ENCODE assay signal across 5 worm cellular contexts in genomic region chrII:14051474-14051934, ce11.
TF ChIP-seq lines count a peak whose summit lies in the region.

No protein-coding gene starts in this region.

TF ChIP-seq in whole organism, L1 larva, 84 proteins besides CTCF, POLR2A, EP300 and RAD21 (continues in another document):
- TF ChIP-seq alr-1 (tag; optimal IDR thresholded peaks at IDR 0.05; lab: Kevin White, UChicago; ENCODE audit: borderline replicate concordance) = no peak
- TF ChIP-seq sox-4 (tag; optimal IDR thresholded peaks at IDR 0.05; lab: Kevin White, UChicago) = no peak
- no peak for TF ChIP-seq unc-98 (GFP tag; IDR thresholded peaks at IDR 0.05; lab: Robert Waterston, UW)
- TF ChIP-seq pqm-1 (tag; optimal IDR thresholded peaks at IDR 0.05; lab: Kevin White, UChicago) = no peak
- TF ChIP-seq F16B12.6 (tag; optimal IDR thresholded peaks at IDR 0.05; lab: Kevin White, UChicago) = no peak
- TF ChIP-seq hlh-4 (tag; optimal IDR thresholded peaks at IDR 0.05; lab: Kevin White, UChicago) = no peak
- TF ChIP-seq efl-1 (optimal IDR thresholded peaks at IDR 0.05; lab: Kevin White, UChicago) = no peak
- TF ChIP-seq efl-1 (GFP tag; optimal IDR thresholded peaks at IDR 0.05 in 1 of 2; lab: Kevin White, UChicago) = peak in 1 of 2 experiments; percentile 77
- no peak for TF ChIP-seq ztf-4 (tag; optimal IDR thresholded peaks at IDR 0.05; lab: Kevin White, UChicago)
- TF ChIP-seq dsc-1 (tag; optimal IDR thresholded peaks at IDR 0.05; lab: Kevin White, UChicago) = no peak
- peak; percentile 5 for TF ChIP-seq lin-13 (GFP tag; optimal IDR thresholded peaks at IDR 0.05; lab: Kevin White, UChicago)
- TF ChIP-seq ztf-11 (tag; optimal IDR thresholded peaks at IDR 0.05; lab: Kevin White, UChicago) = no peak
- peak; percentile 17 for TF ChIP-seq lin-14 (GFP tag; optimal IDR thresholded peaks at IDR 0.05; lab: Kevin White, UChicago)
- TF ChIP-seq fos-1 (tag; optimal IDR thresholded peaks at IDR 0.05; lab: Kevin White, UChicago) = no peak
- no peak for TF ChIP-seq dpl-1 (GFP tag; optimal IDR thresholded peaks at IDR 0.05; lab: Kevin White, UChicago)
- TF ChIP-seq ces-1 (GFP tag; optimal IDR thresholded peaks at IDR 0.05; lab: Kevin White, UChicago) = no peak
- no peak for TF ChIP-seq Y116A8C.19 (tag; optimal IDR thresholded peaks at IDR 0.05; lab: Kevin White, UChicago; ENCODE audit: borderline replicate concordance)
- no peak for TF ChIP-seq sptf-1 (tag; optimal IDR thresholded peaks at IDR 0.05; lab: Kevin White, UChicago)
- TF ChIP-seq zip-4 (GFP tag; optimal IDR thresholded peaks at IDR 0.05; lab: Kevin White, UChicago) = no peak

TF ChIP-seq in whole organism, L2 larva, 48 proteins besides CTCF, POLR2A, EP300 and RAD21:
- TF ChIP-seq nhr-21 (tag; optimal IDR thresholded peaks at IDR 0.05; lab: Kevin White, UChicago) = peak; percentile 7
- no peak for TF ChIP-seq elt-1 (tag; optimal IDR thresholded peaks at IDR 0.05; lab: Kevin White, UChicago)
- TF ChIP-seq snpc-4 (tag; optimal IDR thresholded peaks at IDR 0.05; lab: Kevin White, UChicago) = peak; percentile 35
- peak; percentile 51 for TF ChIP-seq fos-1 (tag; optimal IDR thresholded peaks at IDR 0.05; lab: Kevin White, UChicago)

TF ChIP-seq in whole organism, L3 larva, 47 proteins besides CTCF, POLR2A, EP300 and RAD21:
- TF ChIP-seq elt-2 (tag; optimal IDR thresholded peaks at IDR 0.05; lab: Kevin White, UChicago) (peak; percentile 54), pqm-1 (tag; optimal IDR thresholded peaks at IDR 0.05; lab: Kevin White, UChicago) (peak; percentile 31), snpc-4 (tag; optimal IDR thresholded peaks at IDR 0.05; lab: Kevin White, UChicago) (no peak), pha-4 (tag; optimal IDR thresholded peaks at IDR 0.05; lab: Kevin White, UChicago) (peak; percentile 39), nhr-23 (tag; optimal IDR thresholded peaks at IDR 0.05; lab: Kevin White, UChicago) (peak; percentile 17), nfya-1 (tag; optimal IDR thresholded peaks at IDR 0.05; lab: Kevin White, UChicago; ENCODE audit: insufficient read depth) (no peak), sea-2 (GFP tag; optimal IDR thresholded peaks at IDR 0.05; lab: Kevin White, UChicago) (no peak), R02D3.7 (tag; optimal IDR thresholded peaks at IDR 0.05; lab: Kevin White, UChicago) (no peak), ztf-4 (tag; optimal IDR thresholded peaks at IDR 0.05; lab: Kevin White, UChicago) (no peak), nhr-28 (tag; optimal IDR thresholded peaks at IDR 0.05; lab: Kevin White, UChicago) (no peak)

TF ChIP-seq in whole organism, L4 larva, 104 proteins besides CTCF, POLR2A, EP300 and RAD21:
- TF ChIP-seq spr-1 (tag; optimal IDR thresholded peaks at IDR 0.05; lab: Kevin White, UChicago) = no peak
- peak; percentile 43; the same call in 1 of the 2 replicates for TF ChIP-seq dmd-6 (GFP tag; IDR thresholded peaks at IDR 0.05; lab: Robert Waterston, UW)
- no peak for TF ChIP-seq lsy-2 (tag; optimal IDR thresholded peaks at IDR 0.05; lab: Kevin White, UChicago)
- no peak for TF ChIP-seq nhr-25 (tag; optimal IDR thresholded peaks at IDR 0.05; lab: Kevin White, UChicago; ENCODE audit: borderline replicate concordance, insufficient read depth)
- peak; percentile 89 for TF ChIP-seq nhr-77 (tag; optimal IDR thresholded peaks at IDR 0.05; lab: Kevin White, UChicago)
- peak; percentile 67 for TF ChIP-seq pqm-1 (tag; optimal IDR thresholded peaks at IDR 0.05; lab: Kevin White, UChicago)
- peak; percentile 38 for TF ChIP-seq dve-1 (tag; optimal IDR thresholded peaks at IDR 0.05; lab: Kevin White, UChicago; ENCODE audit: insufficient read depth)
- peak; percentile 30 for TF ChIP-seq mxl-3 (GFP tag; optimal IDR thresholded peaks at IDR 0.05; lab: Kevin White, UChicago)
- peak; percentile 65 for TF ChIP-seq hlh-11 (tag; optimal IDR thresholded peaks at IDR 0.05; lab: Kevin White, UChicago)
- TF ChIP-seq lin-29 (GFP tag; IDR thresholded peaks at IDR 0.05; lab: Robert Waterston, UW) = no peak
- peak; percentile 59 for TF ChIP-seq aha-1 (tag; lab: Kevin White, UChicago)
- TF ChIP-seq ces-1 (GFP tag; optimal IDR thresholded peaks at IDR 0.05; lab: Kevin White, UChicago) = no peak
- TF ChIP-seq lin-1 (GFP tag; IDR thresholded peaks at IDR 0.05; lab: Robert Waterston, UW) = no peak
- TF ChIP-seq Y75B8A.6 (GFP tag; IDR thresholded peaks at IDR 0.05; lab: Robert Waterston, UW) = no peak
- TF ChIP-seq daf-16 (GFP tag; optimal IDR thresholded peaks at IDR 0.05; lab: Kevin White, UChicago) = no peak
- peak; percentile 53 for TF ChIP-seq daf-16 (tag; optimal IDR thresholded peaks at IDR 0.05; lab: Kevin White, UChicago)
- TF ChIP-seq hlh-30 (tag; optimal IDR thresholded peaks at IDR 0.05; lab: Kevin White, UChicago; ENCODE audit: insufficient read depth) = peak; percentile 50
- TF ChIP-seq nhr-28 (tag; optimal IDR thresholded peaks at IDR 0.05; lab: Kevin White, UChicago) = peak; percentile 89
- TF ChIP-seq ceh-20 (GFP tag; IDR thresholded peaks at IDR 0.05; lab: Robert Waterston, UW) = no peak
- TF ChIP-seq zag-1 (tag; optimal IDR thresholded peaks at IDR 0.05; lab: Kevin White, UChicago) = no peak
- no peak for TF ChIP-seq zip-2 (tag; optimal IDR thresholded peaks at IDR 0.05; lab: Kevin White, UChicago)

TF ChIP-seq in whole organism, young adult, 124 proteins besides CTCF, POLR2A, EP300 and RAD21:
- TF ChIP-seq hmg-20 (GFP tag; IDR thresholded peaks at IDR 0.05; lab: Robert Waterston, UW) (no peak), Y53G8AR.9 (GFP tag; conservative IDR thresholded peaks at IDR 0.05; lab: Robert Waterston, UW) (no peak), T26A5.8 (tag; optimal IDR thresholded peaks at IDR 0.05; lab: Kevin White, UChicago) (no peak), nhr-80 (tag; optimal IDR thresholded peaks at IDR 0.05; lab: Kevin White, UChicago) (peak; percentile 50), gei-17 (GFP tag; optimal IDR thresholded peaks at IDR 0.05; lab: Kevin White, UChicago) (no peak), snpc-4 (GFP tag; optimal IDR thresholded peaks at IDR 0.05; lab: Kevin White, UChicago) (no peak), snpc-4 (tag; optimal IDR thresholded peaks at IDR 0.05; lab: Kevin White, UChicago) (peak in 3 of 4 experiments; percentile 56 to 77 (median 63)), madf-8 (GFP tag; conservative IDR thresholded peaks at IDR 0.05; lab: Robert Waterston, UW) (no peak), K11D2.4 (GFP tag; IDR thresholded peaks at IDR 0.05; lab: Robert Waterston, UW) (no peak), rcor-1 (GFP tag; IDR thresholded peaks at IDR 0.05; lab: Robert Waterston, UW) (no peak)
